Fruit fly (Drosophila melanogaster) S2 (cell line): ENCODE measurements around the gene Osi5.

Experiments
- CG8478 ChIP-seq: fragments of >200 bp; optimal IDR thresholded peaks from 2 replicates; lab custom pipeline; 2018
- CTCF ChIP-seq, 2 experiments: fragments of >200 bp; optimal IDR thresholded peaks; 2 replicates each; lab custom pipeline; 2018

DNA sequence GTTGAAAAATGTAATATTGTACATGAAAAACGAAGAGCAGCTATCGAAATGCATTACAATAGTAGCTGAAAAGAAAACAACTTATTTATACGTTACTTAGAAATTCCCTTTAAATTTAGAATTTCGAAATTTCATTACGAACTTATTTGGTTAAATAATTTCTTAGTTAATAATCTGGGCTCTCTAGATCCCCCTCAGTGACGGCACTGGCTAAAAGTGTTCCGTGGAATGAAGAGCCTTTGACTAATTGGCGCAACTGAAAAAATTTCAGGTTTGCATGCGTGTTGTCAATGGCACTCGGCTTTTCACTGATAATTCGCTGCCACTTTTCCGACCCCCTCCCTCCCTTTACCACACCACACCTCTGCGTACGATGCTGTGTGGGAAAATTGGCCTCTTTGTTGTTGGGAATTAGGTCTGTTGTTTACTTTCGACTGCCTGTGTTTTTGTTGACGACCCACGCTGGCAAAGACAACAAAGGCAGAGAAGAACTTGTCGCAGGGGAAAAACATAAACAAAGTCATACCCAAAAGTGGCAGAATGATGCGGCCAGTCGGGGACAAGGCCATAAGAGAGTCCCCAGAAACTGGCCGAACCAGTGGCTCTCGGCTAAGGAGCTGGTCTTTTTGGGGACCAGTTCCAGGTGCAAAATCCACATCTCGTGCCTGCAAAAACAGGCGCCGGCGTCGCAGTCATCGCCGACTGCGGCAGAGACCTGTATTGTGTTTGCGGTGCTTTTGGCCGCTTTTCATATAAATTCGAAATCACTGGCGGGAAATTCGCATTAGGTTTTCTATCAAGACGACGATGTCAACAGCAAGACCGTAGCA, 12.0 kb upstream of the Osi5 start, which contains the start of gene Osi3:
- TF ChIP-seq CTCF (optimal IDR thresholded peaks at IDR 0.05; lab: Kevin White, UChicago) (no peak), CG8478 (lab: Kevin White, UChicago) (no peak)
